Worm (Caenorhabditis elegans) whole organism, mixed stage, embryonic: Measurements from ENCODE around the gene nspb-3.

ENCODE experiments used
- ces-1 ChIP-seq: fragments of 150-350 bp; optimal IDR thresholded peaks from 2 replicates; lab custom pipeline; 2014; ENCODE audit warnings: missing biosample characterization, missing genetic modification reagents, missing genetic modification characterization
- elt-1 ChIP-seq: sonication (generic microtip); optimal IDR thresholded peaks from 2 replicates; lab custom pipeline; 2017; ENCODE audit warnings: missing genetic modification characterization, mild to moderate bottlenecking, missing compliant biosample characterization, antibody characterized with exemption, moderate library complexity, borderline replicate concordance; ENCODE audit not compliant: insufficient read depth
- elt-3 ChIP-seq: fragments of 150-350 bp; optimal IDR thresholded peaks from 2 replicates; lab custom pipeline; 2014; ENCODE audit warnings: missing biosample characterization, missing genetic modification characterization
- ham-2 ChIP-seq: fragments of 200-800 bp; sonication (Bioruptor generic); optimal IDR thresholded peaks from 2 replicates; lab custom pipeline; 2018; ENCODE audit warnings: mild to moderate bottlenecking, missing genetic modification characterization, missing compliant biosample characterization
- lsy-2 ChIP-seq: fragments of 150-350 bp; optimal IDR thresholded peaks from 2 replicates; lab custom pipeline; 2014; ENCODE audit warnings: missing biosample characterization, missing genetic modification characterization
- mep-1 ChIP-seq: fragments of 150-350 bp; optimal IDR thresholded peaks from 2 replicates; lab custom pipeline; 2017; ENCODE audit warnings: missing biosample characterization, missing genetic modification reagents, missing genetic modification characterization, inconsistent platforms
- nhr-76 ChIP-seq: sonication (generic microtip); optimal IDR thresholded peaks from 2 replicates; lab custom pipeline; 2017; ENCODE audit warnings: missing biosample characterization, missing genetic modification characterization
- pha-4 ChIP-seq: fragments of 150-350 bp; optimal IDR thresholded peaks from 2 replicates; lab custom pipeline; 2018; ENCODE audit warnings: missing biosample characterization, missing genetic modification reagents, missing genetic modification characterization
- tbx-8 ChIP-seq: fragments of 200-800 bp; sonication (Bioruptor generic); optimal IDR thresholded peaks from 2 replicates; lab custom pipeline; 2018; ENCODE audit warnings: mild to moderate bottlenecking, missing genetic modification characterization, moderate library complexity, missing compliant biosample characterization
- unc-39 ChIP-seq: fragments of 150-350 bp; optimal IDR thresholded peaks from 2 replicates; lab custom pipeline; 2014; ENCODE audit warnings: missing biosample characterization, missing genetic modification characterization
- unc-62 ChIP-seq: fragments of 150-350 bp; optimal IDR thresholded peaks from 2 replicates; lab custom pipeline; 2014; ENCODE audit warnings: missing biosample characterization, missing genetic modification reagents, missing genetic modification characterization
- ztf-11 ChIP-seq: fragments of 150-350 bp; optimal IDR thresholded peaks from 2 replicates; lab custom pipeline; 2014; ENCODE audit warnings: missing biosample characterization, missing genetic modification characterization

ce11 chrIV:6547397-6547796, 47.4 kb downstream of the nspb-3 start:
- TF ChIP-seq elt-3 (tag; lab: Kevin White, UChicago) (no peak), unc-62 (GFP tag; lab: Kevin White, UChicago) (no peak), ham-2 (GFP tag; lab: Kevin White, UChicago) (no peak), nhr-76 (tag; lab: Kevin White, UChicago) (no peak), mep-1 (tag; lab: Kevin White, UChicago) (no peak), unc-39 (tag; lab: Kevin White, UChicago) (no peak), lsy-2 (tag; lab: Kevin White, UChicago) (no peak), ces-1 (GFP tag; lab: Kevin White, UChicago) (peak; percentile 74), ztf-11 (tag; lab: Kevin White, UChicago) (no peak), elt-1 (tag; lab: Kevin White, UChicago) (no peak), pha-4 (tag; lab: Kevin White, UChicago) (no peak), tbx-8 (no peak)
